Worm (Caenorhabditis elegans): ENCODE measurements around the gene gcy-12.

gcy-12 gene

DNA sequence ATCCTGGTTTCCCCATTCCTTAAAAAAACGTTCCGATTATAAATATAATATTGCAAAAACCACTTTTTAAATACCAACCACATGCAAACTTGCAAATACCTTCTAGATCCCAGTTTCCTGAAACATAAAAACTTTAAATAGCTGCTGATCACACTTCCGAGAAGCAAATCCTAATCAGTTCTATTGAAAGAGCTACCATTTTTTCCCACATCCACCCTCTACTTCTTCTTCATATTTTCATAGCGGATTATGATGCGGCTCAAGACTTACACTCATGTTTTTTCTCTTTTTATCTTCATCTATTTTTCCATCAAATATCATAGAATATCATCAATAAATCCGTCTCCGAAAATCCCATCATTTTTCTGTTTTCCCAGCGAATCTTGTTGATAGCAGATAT is 15.0 kb downstream of the gcy-12 start:
- no peak for TF ChIP-seq hmg-11 (tag; optimal IDR thresholded peaks at IDR 0.05)
- TF ChIP-seq ceh-9 (tag; optimal IDR thresholded peaks at IDR 0.05) = no peak
- no peak for TF ChIP-seq R02D3.7 (tag; optimal IDR thresholded peaks at IDR 0.05)
- no peak for TF ChIP-seq ceh-16 (tag; optimal IDR thresholded peaks at IDR 0.05)
- no peak for TF ChIP-seq nhr-76 (tag; optimal IDR thresholded peaks at IDR 0.05)
- no peak for TF ChIP-seq unc-62 (GFP tag; optimal IDR thresholded peaks at IDR 0.05)
- TF ChIP-seq mml-1 (tag; optimal IDR thresholded peaks at IDR 0.05) = no peak
- no peak for TF ChIP-seq ZK546.5 (tag; optimal IDR thresholded peaks at IDR 0.05)
- TF ChIP-seq lsy-12 (tag; optimal IDR thresholded peaks at IDR 0.05) = no peak
- TF ChIP-seq egl-27 (tag; optimal IDR thresholded peaks at IDR 0.05) = no peak
- no peak for TF ChIP-seq ceh-28 (tag; optimal IDR thresholded peaks at IDR 0.05)
- no peak for TF ChIP-seq nhr-28 (tag; optimal IDR thresholded peaks at IDR 0.05)
- TF ChIP-seq skn-1 (tag; optimal IDR thresholded peaks at IDR 0.05) = no peak
- no peak for TF ChIP-seq nhr-23 (tag; optimal IDR thresholded peaks at IDR 0.05)
- no peak for TF ChIP-seq jun-1 (tag; optimal IDR thresholded peaks at IDR 0.05)

DNA sequence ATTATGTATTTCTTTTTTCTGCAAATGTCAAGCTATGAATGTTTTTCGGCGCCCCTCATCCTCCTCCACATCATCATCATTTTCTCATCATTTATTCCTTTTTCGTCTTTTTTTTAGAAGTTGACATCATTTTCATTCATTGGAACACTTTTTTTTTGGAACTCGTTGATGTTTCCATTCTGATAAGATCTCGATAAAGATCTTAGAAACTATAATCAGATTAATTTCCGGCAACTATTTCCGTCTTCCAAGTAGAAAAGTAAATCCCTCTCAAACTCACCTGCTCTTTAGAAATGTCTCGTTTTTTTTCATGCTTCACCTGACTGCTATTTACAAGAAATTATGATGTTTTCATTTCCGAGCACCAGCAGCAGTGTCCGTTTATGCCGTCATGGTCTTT is 17.1 kb downstream of the gcy-12 start:
- TF ChIP-seq nhr-43 (tag; optimal IDR thresholded peaks at IDR 0.05; ENCODE audit: poor library complexity, severe bottlenecking) (no peak), elt-1 (tag; optimal IDR thresholded peaks at IDR 0.05) (peak; percentile 90), ceh-28 (tag; optimal IDR thresholded peaks at IDR 0.05) (no peak), nhr-28 (tag; optimal IDR thresholded peaks at IDR 0.05) (no peak), zag-1 (tag; optimal IDR thresholded peaks at IDR 0.05) (no peak), ceh-82 (tag; optimal IDR thresholded peaks at IDR 0.05) (no peak), hmg-11 (tag; optimal IDR thresholded peaks at IDR 0.05) (no peak), fkh-10 (GFP tag; optimal IDR thresholded peaks at IDR 0.05) (no peak), ceh-9 (tag; optimal IDR thresholded peaks at IDR 0.05) (no peak), nhr-11 (tag; optimal IDR thresholded peaks at IDR 0.05) (peak; percentile 42), tbx-2 (tag; optimal IDR thresholded peaks at IDR 0.05) (no peak), egl-5 (tag; optimal IDR thresholded peaks at IDR 0.05) (no peak), eor-1 (tag; optimal IDR thresholded peaks at IDR 0.05) (no peak), elt-2 (tag; optimal IDR thresholded peaks at IDR 0.05) (no peak), sea-2 (GFP tag; optimal IDR thresholded peaks at IDR 0.05) (no peak), nhr-67 (tag; optimal IDR thresholded peaks at IDR 0.05) (no peak), elt-3 (tag; optimal IDR thresholded peaks at IDR 0.05) (no peak), ztf-11 (tag; optimal IDR thresholded peaks at IDR 0.05) (no peak), fos-1 (tag; optimal IDR thresholded peaks at IDR 0.05) (no peak), nhr-23 (tag; optimal IDR thresholded peaks at IDR 0.05) (peak; percentile 37), skn-1 (tag; optimal IDR thresholded peaks at IDR 0.05) (no peak), ceh-16 (tag; optimal IDR thresholded peaks at IDR 0.05) (no peak), lsy-12 (tag; optimal IDR thresholded peaks at IDR 0.05) (no peak), nfya-1 (tag; optimal IDR thresholded peaks at IDR 0.05; ENCODE audit: insufficient read depth) (no peak)

DNA sequence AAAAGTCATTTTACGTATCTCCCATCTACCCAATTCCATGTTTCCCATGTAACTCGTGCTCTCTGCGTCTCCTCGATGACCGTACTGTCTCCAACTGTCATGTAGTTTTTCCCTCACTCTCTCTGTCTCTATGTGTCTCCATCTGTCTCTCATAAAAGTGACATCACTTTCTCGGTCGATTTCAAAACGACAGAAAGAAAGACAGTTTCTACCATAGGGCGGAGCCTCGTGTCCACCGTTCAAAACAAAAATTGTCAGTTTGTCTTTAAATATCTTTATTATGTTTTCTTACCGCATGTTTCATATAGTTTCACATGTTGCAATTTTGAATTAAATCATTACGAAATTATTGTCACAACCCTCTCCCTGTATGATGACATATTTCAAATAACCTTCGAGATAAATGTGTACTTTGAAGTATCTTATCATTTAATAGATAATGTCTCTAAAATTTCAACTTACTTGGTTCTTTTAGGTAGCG is 18.4 kb downstream of the gcy-12 start:
- TF ChIP-seq jun-1 (tag; optimal IDR thresholded peaks at IDR 0.05) = peak; percentile 89
- peak; percentile 26 for TF ChIP-seq hmg-11 (tag; optimal IDR thresholded peaks at IDR 0.05)
- TF ChIP-seq pqm-1 (tag; optimal IDR thresholded peaks at IDR 0.05) = peak; percentile 71
- TF ChIP-seq daf-12 (tag; optimal IDR thresholded peaks at IDR 0.05) = no peak
- TF ChIP-seq ztf-11 (tag; optimal IDR thresholded peaks at IDR 0.05) = no peak
- peak; percentile 80 for TF ChIP-seq nfya-1 (tag; optimal IDR thresholded peaks at IDR 0.05; ENCODE audit: insufficient read depth)
- peak; percentile 79 for TF ChIP-seq pha-4 (tag; optimal IDR thresholded peaks at IDR 0.05)
- peak; percentile 62 for TF ChIP-seq tbx-2 (tag; optimal IDR thresholded peaks at IDR 0.05)
- peak; percentile 44 for TF ChIP-seq skn-1 (tag; optimal IDR thresholded peaks at IDR 0.05)
- TF ChIP-seq nhr-67 (tag; optimal IDR thresholded peaks at IDR 0.05) = no peak
- peak; percentile 57 for TF ChIP-seq nhr-77 (tag; optimal IDR thresholded peaks at IDR 0.05)
- no peak for TF ChIP-seq ceh-9 (tag; optimal IDR thresholded peaks at IDR 0.05)
- no peak for TF ChIP-seq nhr-12 (tag; optimal IDR thresholded peaks at IDR 0.05)
- peak; percentile 48 for TF ChIP-seq lin-39 (tag; optimal IDR thresholded peaks at IDR 0.05)
- TF ChIP-seq nhr-11 (tag; optimal IDR thresholded peaks at IDR 0.05) = peak; percentile 53
- TF ChIP-seq lsy-12 (tag; optimal IDR thresholded peaks at IDR 0.05) = peak; percentile 84
- no peak for TF ChIP-seq sea-2 (GFP tag; optimal IDR thresholded peaks at IDR 0.05)
- no peak for TF ChIP-seq zag-1 (tag; optimal IDR thresholded peaks at IDR 0.05)
- TF ChIP-seq elt-2 (tag; optimal IDR thresholded peaks at IDR 0.05) = peak; percentile 98
- peak; percentile 10 for TF ChIP-seq lin-15B (tag; optimal IDR thresholded peaks at IDR 0.05)
- no peak for TF ChIP-seq ZK546.5 (tag; optimal IDR thresholded peaks at IDR 0.05)
- TF ChIP-seq ceh-16 (tag; optimal IDR thresholded peaks at IDR 0.05) = no peak
- TF ChIP-seq aly-2 (tag; optimal IDR thresholded peaks at IDR 0.05) = no peak
- TF ChIP-seq mml-1 (tag; optimal IDR thresholded peaks at IDR 0.05) = no peak
- no peak for TF ChIP-seq nhr-76 (tag; optimal IDR thresholded peaks at IDR 0.05)
- no peak for TF ChIP-seq elt-1 (tag; optimal IDR thresholded peaks at IDR 0.05)
- no peak for TF ChIP-seq nhr-237 (tag; optimal IDR thresholded peaks at IDR 0.05)
- peak; percentile 86 for TF ChIP-seq nhr-43 (tag; optimal IDR thresholded peaks at IDR 0.05; ENCODE audit: poor library complexity, severe bottlenecking)
- TF ChIP-seq egl-27 (tag; optimal IDR thresholded peaks at IDR 0.05) = peak; percentile 80
- peak; percentile 79 for TF ChIP-seq ceh-28 (tag; optimal IDR thresholded peaks at IDR 0.05)
- TF ChIP-seq egl-5 (tag; optimal IDR thresholded peaks at IDR 0.05) = peak; percentile 97
- no peak for TF ChIP-seq ceh-82 (tag; optimal IDR thresholded peaks at IDR 0.05)
- no peak for TF ChIP-seq fkh-10 (GFP tag; optimal IDR thresholded peaks at IDR 0.05)
- TF ChIP-seq ama-1 (optimal IDR thresholded peaks at IDR 0.05) = no peak
- TF ChIP-seq snpc-4 (tag; optimal IDR thresholded peaks at IDR 0.05) = no peak
- TF ChIP-seq eor-1 (tag; optimal IDR thresholded peaks at IDR 0.05) = no peak
- no peak for TF ChIP-seq fkh-2 (tag; optimal IDR thresholded peaks at IDR 0.05)
- no peak for TF ChIP-seq fos-1 (tag; optimal IDR thresholded peaks at IDR 0.05)
- peak; percentile 48 for TF ChIP-seq R02D3.7 (tag; optimal IDR thresholded peaks at IDR 0.05)
- peak; percentile 96 for TF ChIP-seq nhr-23 (tag; optimal IDR thresholded peaks at IDR 0.05)
- TF ChIP-seq mdl-1 (tag; optimal IDR thresholded peaks at IDR 0.05) = peak; percentile 54
- peak; percentile 43 for TF ChIP-seq nhr-28 (tag; optimal IDR thresholded peaks at IDR 0.05)

All from whole organism, L3 larva.